Worm (Caenorhabditis elegans) whole organism, L4/young adult: ENCODE data around the gene nap-1.

ENCODE experiments used
- W03F9.2 ChIP-seq: fragments of 150-350 bp; optimal IDR thresholded peaks from 2 replicates; lab custom pipeline; 2014; ENCODE audit warnings: missing biosample characterization, missing genetic modification characterization
- dao-5 ChIP-seq: sonication (generic microtip); optimal IDR thresholded peaks from 2 replicates; lab custom pipeline; 2016; ENCODE audit warnings: missing genotype, missing genetic modification characterization, moderate library complexity, missing compliant biosample characterization
- him-1 ChIP-seq: sonication (generic microtip); optimal IDR thresholded peaks from 2 replicates; lab custom pipeline; 2016; ENCODE audit warnings: missing genotype, missing genetic modification reagents, missing genetic modification characterization, missing compliant biosample characterization

DNA sequence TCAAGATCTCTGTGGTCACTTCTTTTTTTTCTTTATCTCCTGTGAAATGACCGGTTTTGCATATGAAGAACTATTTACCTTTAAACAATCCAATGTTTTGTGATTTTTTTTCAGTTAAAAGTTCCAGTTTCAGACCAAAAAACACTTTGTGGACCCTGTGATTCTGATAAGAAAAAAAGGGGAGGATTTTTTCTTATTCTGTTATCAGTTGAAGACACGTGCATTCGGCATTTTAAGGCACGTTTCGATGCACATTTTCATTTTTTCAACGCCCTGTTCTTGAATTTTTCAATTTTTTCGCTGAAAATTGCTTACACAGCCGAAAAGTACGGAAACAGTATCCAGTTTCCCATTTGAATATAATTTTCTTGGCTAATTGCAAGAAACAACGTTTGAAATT is 12.8 kb downstream of the nap-1 start, which contains the start of gene aagr-1:
- TF ChIP-seq dao-5 (tag; lab: Kevin White, UChicago) (no peak), him-1 (tag; lab: Kevin White, UChicago) (no peak), W03F9.2 (tag; lab: Kevin White, UChicago) (no peak)
